Worm (Caenorhabditis elegans) whole organism, early embryonic: Measurements from ENCODE around the gene B0222.11.

Experiments used
- B0310.2 ChIP-seq: sonication (generic microtip); optimal IDR thresholded peaks from 2 replicates; lab custom pipeline; 2016; ENCODE audit warnings: mild to moderate bottlenecking, missing genetic modification characterization, missing compliant biosample characterization
- F13C5.2 ChIP-seq: sonication (generic microtip); optimal IDR thresholded peaks from 2 replicates; lab custom pipeline; 2017; ENCODE audit warnings: mild to moderate bottlenecking, missing genetic modification characterization, inconsistent platforms, missing compliant biosample characterization
- ama-1 ChIP-seq: fragments of 150-350 bp; optimal IDR thresholded peaks from 2 replicates; lab custom pipeline; 2014
- ceh-36 ChIP-seq: sonication (generic microtip); optimal IDR thresholded peaks from 2 replicates; lab custom pipeline; 2016; ENCODE audit warnings: missing genetic modification characterization, inconsistent platforms, missing compliant biosample characterization
- ets-7 ChIP-seq: sonication (generic microtip); optimal IDR thresholded peaks from 2 replicates; lab custom pipeline; 2016; ENCODE audit warnings: missing genotype, missing genetic modification characterization, missing compliant biosample characterization
- flt-1 ChIP-seq: fragments of 200-800 bp; sonication (Bioruptor generic); IDR thresholded peaks from 2 replicates; pipeline ENCODE4 v1.3.6; 2022; ENCODE audit warnings: missing genetic modification characterization, missing compliant biosample characterization
- hmbx-1 ChIP-seq: sonication (generic microtip); optimal IDR thresholded peaks from 2 replicates; lab custom pipeline; 2016; ENCODE audit warnings: mild to moderate bottlenecking, missing genetic modification characterization, missing compliant biosample characterization
- hmg-4 ChIP-seq: fragments of 200-800 bp; sonication (Bioruptor generic); optimal IDR thresholded peaks from 2 replicates; lab custom pipeline; 2018; ENCODE audit warnings: mild to moderate bottlenecking, missing genetic modification characterization, missing compliant biosample characterization
- pes-1 ChIP-seq: fragments of 200-800 bp; sonication (Bioruptor generic); IDR thresholded peaks from 2 replicates; pipeline ENCODE4 v1.3.6; 2022; ENCODE audit warnings: missing genetic modification reagents, missing genetic modification characterization, missing compliant biosample characterization
- scrt-1 ChIP-seq: fragments of 200-800 bp; sonication (Bioruptor generic); IDR thresholded peaks from 2 replicates; pipeline ENCODE4 v1.3.6; 2022; ENCODE audit warnings: missing genetic modification characterization, missing compliant biosample characterization
- sea-1 ChIP-seq: fragments of 200-800 bp; sonication (Bioruptor generic); conservative IDR thresholded peaks from 2 replicates; pipeline ENCODE4 v1.3.6; 2022; ENCODE audit warnings: missing genetic modification characterization, missing compliant biosample characterization
- tbx-11 ChIP-seq: fragments of 200-800 bp; sonication (Bioruptor generic); IDR thresholded peaks from 2 replicates; pipeline ENCODE4 v1.3.6; 2022; ENCODE audit warnings: missing genetic modification characterization, missing compliant biosample characterization
- tbx-37 ChIP-seq: fragments of 200-800 bp; sonication (Bioruptor generic); conservative IDR thresholded peaks from 2 replicates; pipeline ENCODE4 v1.3.6; 2022; ENCODE audit warnings: missing genetic modification reagents, missing genetic modification characterization, missing compliant biosample characterization

ce11 chrV:9127773-9128172, 40.2 kb downstream of the B0222.11 start, which contains the start of gene F21C10.3:
- no peak for TF ChIP-seq ama-1 (lab: Kevin White, UChicago)
- no peak for TF ChIP-seq hmbx-1 (tag; lab: Kevin White, UChicago)
- TF ChIP-seq B0310.2 (tag; lab: Kevin White, UChicago): no peak
- TF ChIP-seq scrt-1: no peak
- no peak for TF ChIP-seq hmg-4 (GFP tag; lab: Kevin White, UChicago)
- TF ChIP-seq sea-1 (GFP tag; lab: Robert Waterston, UW): no peak
- no peak for TF ChIP-seq tbx-37 (GFP tag; lab: Robert Waterston, UW)
- no peak for TF ChIP-seq pes-1 (GFP tag; lab: Robert Waterston, UW)
- TF ChIP-seq ets-7 (tag; lab: Kevin White, UChicago): no peak
- no peak for TF ChIP-seq ceh-36 (tag; lab: Kevin White, UChicago)
- no peak for TF ChIP-seq tbx-11 (GFP tag; lab: Robert Waterston, UW)
- TF ChIP-seq flt-1 (GFP tag; lab: Robert Waterston, UW): no peak
- no peak for TF ChIP-seq F13C5.2
